Worm (Caenorhabditis elegans) whole organism, L2 larva: ENCODE measurements around the gene Y48A6B.7.

Source experiments
- C34F6.9 ChIP-seq: fragments of 150-350 bp; optimal IDR thresholded peaks from 2 replicates; lab custom pipeline; 2014; ENCODE audit warnings: missing biosample characterization, missing genetic modification characterization
- F13H6.1 ChIP-seq: sonication (generic microtip); optimal IDR thresholded peaks from 2 replicates; lab custom pipeline; 2016; ENCODE audit warnings: missing genetic modification characterization, missing compliant biosample characterization
- R02D3.7 ChIP-seq: fragments of 150-350 bp; optimal IDR thresholded peaks from 2 replicates; lab custom pipeline; 2014; ENCODE audit warnings: missing biosample characterization, missing genetic modification characterization
- Y55F3AM.14 ChIP-seq: fragments of 200-800 bp; sonication (Bioruptor generic); optimal IDR thresholded peaks from 2 replicates; lab custom pipeline; 2018; ENCODE audit warnings: mild to moderate bottlenecking, missing genetic modification characterization, missing compliant biosample characterization
- ZK546.5 ChIP-seq: sonication (generic microtip); optimal IDR thresholded peaks from 2 replicates; lab custom pipeline; 2017; ENCODE audit warnings: missing biosample characterization, missing genetic modification characterization
- aly-2 ChIP-seq: fragments of 150-350 bp; optimal IDR thresholded peaks from 2 replicates; lab custom pipeline; 2014; ENCODE audit warnings: missing biosample characterization, missing genetic modification characterization
- ama-1 ChIP-seq: fragments of 150-350 bp; optimal IDR thresholded peaks from 2 replicates; lab custom pipeline; 2018; ENCODE audit warnings: inconsistent platforms
- ceh-16 ChIP-seq: fragments of 150-350 bp; optimal IDR thresholded peaks from 2 replicates; lab custom pipeline; 2014; ENCODE audit warnings: missing biosample characterization, missing genetic modification characterization
- crh-2 ChIP-seq: sonication (generic microtip); optimal IDR thresholded peaks from 2 replicates; lab custom pipeline; 2017; ENCODE audit warnings: missing biosample characterization, missing genetic modification characterization
- dmd-4 ChIP-seq: sonication (generic microtip); optimal IDR thresholded peaks from 2 replicates; lab custom pipeline; 2017; ENCODE audit warnings: missing biosample characterization, missing genetic modification characterization
- egl-27 ChIP-seq: sonication (generic microtip); optimal IDR thresholded peaks from 3 replicates; lab custom pipeline; 2017; ENCODE audit warnings: missing biosample characterization, missing genetic modification reagents, missing genetic modification characterization
- elt-3 ChIP-seq: sonication (generic microtip); optimal IDR thresholded peaks from 2 replicates; lab custom pipeline; 2017; ENCODE audit warnings: missing biosample characterization, missing genetic modification characterization
- fos-1 ChIP-seq: fragments of 150-350 bp; optimal IDR thresholded peaks from 2 replicates; lab custom pipeline; 2014; ENCODE audit warnings: missing biosample characterization, missing genetic modification characterization
- gmeb-1 ChIP-seq: fragments of 150-350 bp; optimal IDR thresholded peaks from 2 replicates; lab custom pipeline; 2014; ENCODE audit warnings: missing biosample characterization, missing genetic modification characterization
- lin-11 ChIP-seq: fragments of 150-350 bp; sonication (generic microtip); optimal IDR thresholded peaks from 2 replicates; lab custom pipeline; 2014; ENCODE audit warnings: missing biosample characterization, missing genetic modification characterization, inconsistent platforms, mixed read lengths
- lin-13 ChIP-seq: fragments of 150-350 bp; optimal IDR thresholded peaks from 2 replicates; lab custom pipeline; 2014; ENCODE audit warnings: missing biosample characterization, missing genetic modification reagents, missing genetic modification characterization
- lin-39 ChIP-seq: fragments of 150-350 bp; optimal IDR thresholded peaks from 2 replicates; lab custom pipeline; 2014; ENCODE audit warnings: missing biosample characterization, missing genetic modification reagents, missing genetic modification characterization
- lsy-2 ChIP-seq, 2 experiments: fragments of 150-350 bp in 1 of 2; sonication (generic microtip) in 1 of 2; optimal IDR thresholded peaks; 2 replicates each; lab custom pipeline; 2014 to 2017; ENCODE audit warnings: missing biosample characterization in 2 of 2, missing genetic modification characterization in 2 of 2
- mab-5 ChIP-seq: fragments of 150-350 bp; optimal IDR thresholded peaks from 2 replicates; lab custom pipeline; 2014; ENCODE audit warnings: missing biosample characterization, missing genetic modification characterization
- mbf-1 ChIP-seq: sonication (generic microtip); optimal IDR thresholded peaks from 2 replicates; lab custom pipeline; 2017; ENCODE audit warnings: missing biosample characterization, missing genetic modification characterization
- mdl-1 ChIP-seq, 2 experiments: fragments of 150-350 bp in 1 of 2; sonication (generic microtip) in 1 of 2; optimal IDR thresholded peaks; 2 replicates each; lab custom pipeline; 2017; ENCODE audit warnings: missing biosample characterization in 2 of 2, missing genetic modification characterization in 2 of 2
- nhr-10 ChIP-seq: sonication (generic microtip); optimal IDR thresholded peaks from 2 replicates; lab custom pipeline; 2017; ENCODE audit warnings: missing biosample characterization, missing genetic modification characterization
- nhr-11 ChIP-seq: fragments of 150-350 bp; optimal IDR thresholded peaks from 2 replicates; lab custom pipeline; 2014; ENCODE audit warnings: missing biosample characterization, missing genetic modification characterization
- nhr-12 ChIP-seq: fragments of 150-350 bp; optimal IDR thresholded peaks from 2 replicates; lab custom pipeline; 2014; ENCODE audit warnings: missing biosample characterization, missing genetic modification characterization
- nhr-129 ChIP-seq: fragments of 150-350 bp; optimal IDR thresholded peaks from 2 replicates; lab custom pipeline; 2014; ENCODE audit warnings: missing biosample characterization, missing genetic modification characterization
- nhr-21 ChIP-seq: fragments of 150-350 bp; optimal IDR thresholded peaks from 2 replicates; lab custom pipeline; 2014; ENCODE audit warnings: missing biosample characterization, missing genetic modification characterization
- nhr-23 ChIP-seq: fragments of 150-350 bp; optimal IDR thresholded peaks from 2 replicates; lab custom pipeline; 2014; ENCODE audit warnings: missing biosample characterization, missing genetic modification reagents, missing genetic modification characterization
- nhr-237 ChIP-seq: fragments of 150-350 bp; optimal IDR thresholded peaks from 2 replicates; lab custom pipeline; 2014; ENCODE audit warnings: missing biosample characterization, missing genetic modification characterization
- nhr-25 ChIP-seq: fragments of 150-350 bp; sonication (generic microtip); optimal IDR thresholded peaks from 3 replicates; lab custom pipeline; 2014; ENCODE audit warnings: missing biosample characterization, missing genetic modification characterization
- nhr-6 ChIP-seq: fragments of 150-350 bp; optimal IDR thresholded peaks from 2 replicates; lab custom pipeline; 2014; ENCODE audit warnings: missing biosample characterization, missing genetic modification characterization
- nhr-77 ChIP-seq: fragments of 150-350 bp; optimal IDR thresholded peaks from 2 replicates; lab custom pipeline; 2014; ENCODE audit warnings: missing biosample characterization, missing genetic modification characterization
- peb-1 ChIP-seq: fragments of 150-350 bp; optimal IDR thresholded peaks from 2 replicates; lab custom pipeline; 2014; ENCODE audit warnings: missing biosample characterization, missing genetic modification characterization
- sem-4 ChIP-seq: fragments of 150-350 bp; optimal IDR thresholded peaks from 2 replicates; lab custom pipeline; 2014; ENCODE audit warnings: missing biosample characterization, missing genetic modification reagents, missing genetic modification characterization
- skn-1 ChIP-seq: sonication (generic microtip); optimal IDR thresholded peaks from 2 replicates; lab custom pipeline; 2017; ENCODE audit warnings: missing biosample characterization, missing genetic modification characterization
- sma-3 ChIP-seq: sonication (generic microtip); optimal IDR thresholded peaks from 2 replicates; lab custom pipeline; 2016; ENCODE audit warnings: missing genetic modification reagents, missing genetic modification characterization, missing compliant biosample characterization
- sma-9 ChIP-seq, 2 experiments: fragments of 150-350 bp in 1 of 2; sonication (generic microtip) in 1 of 2; optimal IDR thresholded peaks; 2 replicates each; lab custom pipeline; 2014 to 2016; ENCODE audit warnings: missing genetic modification characterization in 2 of 2, mild to moderate bottlenecking in 1 of 2, missing biosample characterization in 1 of 2, missing compliant biosample characterization in 1 of 2, missing genetic modification reagents in 1 of 2, moderate library complexity in 1 of 2
- snpc-4 ChIP-seq: fragments of 150-350 bp; optimal IDR thresholded peaks from 2 replicates; lab custom pipeline; 2014; ENCODE audit warnings: missing biosample characterization, missing genetic modification characterization
- unc-55 ChIP-seq: fragments of 150-350 bp; sonication (generic microtip); optimal IDR thresholded peaks from 3 replicates; lab custom pipeline; 2014; ENCODE audit warnings: missing biosample characterization, missing genetic modification reagents, missing genetic modification characterization
- unc-62 ChIP-seq: fragments of 150-350 bp; optimal IDR thresholded peaks from 2 replicates; lab custom pipeline; 2014; ENCODE audit warnings: missing biosample characterization, missing genetic modification reagents, missing genetic modification characterization
- zag-1 ChIP-seq: fragments of 150-350 bp; optimal IDR thresholded peaks from 2 replicates; lab custom pipeline; 2014; ENCODE audit warnings: missing biosample characterization, missing genetic modification characterization
- ztf-1 ChIP-seq: fragments of 200-800 bp; sonication (Bioruptor generic); conservative IDR thresholded peaks from 2 replicates; pipeline ENCODE4 v1.3.6; 2022; ENCODE audit warnings: missing genetic modification characterization, missing compliant biosample characterization
- ztf-11 ChIP-seq: sonication (generic microtip); optimal IDR thresholded peaks from 2 replicates; lab custom pipeline; 2017; ENCODE audit warnings: missing biosample characterization, missing genetic modification characterization

Gene Y48A6B.7

ce11 chrIII:11066691-11067090 lies 40.3 kb upstream of the Y48A6B.7 start (continued):
- TF ChIP-seq ZK546.5 (tag; lab: Kevin White, UChicago) (no peak), Y55F3AM.14 (GFP tag; lab: Kevin White, UChicago) (peak; percentile 58), nhr-129 (tag; lab: Kevin White, UChicago) (peak; percentile 84), sem-4 (tag; lab: Kevin White, UChicago) (peak; percentile 74), lin-13 (peak; percentile 82), ceh-16 (tag; lab: Kevin White, UChicago) (no peak), nhr-25 (tag; lab: Kevin White, UChicago) (peak; percentile 48), nhr-6 (no peak), sma-3 (peak; percentile 74), unc-55 (peak; percentile 91), elt-3 (no peak), nhr-77 (tag; lab: Kevin White, UChicago) (no peak), nhr-12 (tag; lab: Kevin White, UChicago) (no peak), nhr-11 (no peak), zag-1 (tag; lab: Kevin White, UChicago) (peak; percentile 61), egl-27 (tag; lab: Kevin White, UChicago) (peak; percentile 64), lin-39 (tag; lab: Kevin White, UChicago) (no peak), ztf-1 (GFP tag; lab: Robert Waterston, UW) (no peak), mab-5 (tag; lab: Kevin White, UChicago) (peak; percentile 61), F13H6.1 (peak; percentile 85), unc-62 (GFP tag; lab: Kevin White, UChicago) (no peak), peb-1 (tag; lab: Kevin White, UChicago) (no peak)

- TF ChIP-seq mbf-1 = no peak
- no peak for TF ChIP-seq nhr-237
- TF ChIP-seq dmd-4 (tag; lab: Kevin White, UChicago) = no peak
- TF ChIP-seq nhr-23 = no peak
- TF ChIP-seq mab-5 (tag; lab: Kevin White, UChicago) = no peak
- no peak for TF ChIP-seq mdl-1 (tag; optimal IDR thresholded peaks at IDR 0.05; lab: Kevin White, UChicago)
- no peak for TF ChIP-seq ama-1 (lab: Kevin White, UChicago)
- TF ChIP-seq lsy-2 (tag; optimal IDR thresholded peaks at IDR 0.05; lab: Kevin White, UChicago) = no peak
- TF ChIP-seq aly-2 = no peak
- no peak for TF ChIP-seq zag-1 (tag; lab: Kevin White, UChicago)
- no peak for TF ChIP-seq unc-62 (GFP tag; lab: Kevin White, UChicago)
- TF ChIP-seq sem-4 (tag; lab: Kevin White, UChicago) = no peak
- TF ChIP-seq lin-11 (tag; lab: Kevin White, UChicago) = no peak
- no peak for TF ChIP-seq ztf-11 (tag; lab: Kevin White, UChicago)
- no peak for TF ChIP-seq C34F6.9 (tag; lab: Kevin White, UChicago)
- TF ChIP-seq nhr-11 = no peak
- TF ChIP-seq nhr-21 (tag; lab: Kevin White, UChicago) = no peak
- TF ChIP-seq nhr-10 = no peak
- TF ChIP-seq R02D3.7 = no peak
- no peak for TF ChIP-seq skn-1 (tag; lab: Kevin White, UChicago)
Measured at ce11 chrIII:11064576-11064975, 38.2 kb upstream of the Y48A6B.7 start.

ce11 chrIII:11063259-11063658 lies 36.9 kb upstream of the Y48A6B.7 start, which contains the start of gene rsa-2:
rsa-2 (plus strand) TSS chrIII:11063479.
- TF ChIP-seq lin-13 (peak; percentile 18), mbf-1 (no peak), Y55F3AM.14 (GFP tag; lab: Kevin White, UChicago) (peak; percentile 26), mab-5 (tag; lab: Kevin White, UChicago) (no peak), lsy-2 (tag; optimal IDR thresholded peaks at IDR 0.05; lab: Kevin White, UChicago) (peak; percentile 42 to 65), zag-1 (tag; lab: Kevin White, UChicago) (no peak), lin-11 (tag; lab: Kevin White, UChicago) (peak; percentile 26), fos-1 (tag; lab: Kevin White, UChicago) (no peak), unc-55 (peak; percentile 67), nhr-10 (no peak), F13H6.1 (peak; percentile 44), nhr-23 (no peak), snpc-4 (tag; lab: Kevin White, UChicago) (no peak), sma-9 (GFP tag; optimal IDR thresholded peaks at IDR 0.05; lab: Kevin White, UChicago) (peak; percentile 64), sma-9 (tag; optimal IDR thresholded peaks at IDR 0.05; lab: Kevin White, UChicago) (no peak), lin-39 (tag; lab: Kevin White, UChicago) (no peak), sma-3 (peak; percentile 23), crh-2 (tag; lab: Kevin White, UChicago) (peak; percentile 20), skn-1 (tag; lab: Kevin White, UChicago) (no peak), mdl-1 (tag; optimal IDR thresholded peaks at IDR 0.05; lab: Kevin White, UChicago) (no peak), gmeb-1 (tag; lab: Kevin White, UChicago) (peak; percentile 92), C34F6.9 (tag; lab: Kevin White, UChicago) (peak; percentile 54), nhr-129 (tag; lab: Kevin White, UChicago) (peak; percentile 24), R02D3.7 (no peak), egl-27 (tag; lab: Kevin White, UChicago) (no peak), dmd-4 (tag; lab: Kevin White, UChicago) (no peak), ztf-1 (GFP tag; lab: Robert Waterston, UW) (no peak), nhr-77 (tag; lab: Kevin White, UChicago) (no peak)
